Fruit fly (Drosophila melanogaster) whole organism, embryonic: ENCODE measurements around the gene Trl.

ENCODE experiments used
- Atf-2 ChIP-seq: fragments of 200-800 bp; sonication (Bioruptor generic); optimal IDR thresholded peaks from 2 replicates; lab custom pipeline; 2016; ENCODE audit warnings: missing biosample characterization, missing genetic modification characterization
- B-H1 ChIP-seq: fragments of 200-800 bp; sonication (Bioruptor generic); IDR thresholded peaks from 3 replicates; pipeline ENCODE4 v1.3.6; 2022; ENCODE audit warnings: missing biosample characterization, missing genetic modification characterization
- Blimp-1 ChIP-seq: fragments of 200-800 bp; sonication (Bioruptor generic); optimal IDR thresholded peaks from 3 replicates; lab custom pipeline; 2018; ENCODE audit warnings: missing biosample characterization, missing genetic modification characterization, mild to moderate bottlenecking, moderate library complexity, missing genetic modification reagents
- CG10431 ChIP-seq: fragments of 200-800 bp; sonication (Bioruptor generic); optimal IDR thresholded peaks from 3 replicates; lab custom pipeline; 2018; ENCODE audit warnings: missing biosample characterization, mild to moderate bottlenecking, missing genetic modification characterization
- CG14014 ChIP-seq: fragments of 200-800 bp; sonication (Bioruptor generic); IDR thresholded peaks from 2 replicates; pipeline ENCODE4 v1.3.6; 2022; ENCODE audit warnings: missing biosample characterization, missing genetic modification characterization
- CG15073 ChIP-seq: fragments of 200-800 bp; sonication (Bioruptor generic); optimal IDR thresholded peaks from 2 replicates; lab custom pipeline; 2016; ENCODE audit warnings: missing biosample characterization, missing genetic modification characterization
- CG1529 ChIP-seq: fragments of 200-800 bp; sonication (Bioruptor generic); optimal IDR thresholded peaks from 3 replicates; lab custom pipeline; 2018; ENCODE audit warnings: missing biosample characterization, missing genetic modification characterization
- CG15479 ChIP-seq: fragments of 200-800 bp; sonication (Bioruptor generic); optimal IDR thresholded peaks from 3 replicates; lab custom pipeline; 2019; ENCODE audit warnings: missing biosample characterization, mild to moderate bottlenecking, missing genetic modification characterization, moderate library complexity
- CG15601 ChIP-seq: fragments of 200-800 bp; sonication (Bioruptor generic); optimal IDR thresholded peaks from 3 replicates; lab custom pipeline; 2019; ENCODE audit warnings: missing biosample characterization, mild to moderate bottlenecking, missing genetic modification characterization, moderate library complexity
- CG17385 ChIP-seq: fragments of 200-800 bp; sonication (Bioruptor generic); optimal IDR thresholded peaks from 3 replicates; lab custom pipeline; 2018; ENCODE audit warnings: missing biosample characterization, mild to moderate bottlenecking, missing genetic modification characterization
- CG17829 ChIP-seq: fragments of 200-800 bp; optimal IDR thresholded peaks from 2 replicates; lab custom pipeline; 2019; ENCODE audit warnings: missing biosample characterization, mild to moderate bottlenecking, missing genetic modification characterization, moderate library complexity
- CG2202 ChIP-seq: fragments of 200-800 bp; sonication (Bioruptor generic); optimal IDR thresholded peaks from 2 replicates; lab custom pipeline; 2018; ENCODE audit warnings: missing biosample characterization, mild to moderate bottlenecking, missing genetic modification characterization
- CG31224 ChIP-seq: fragments of 200-800 bp; sonication (Bioruptor generic); IDR thresholded peaks from 2 replicates; pipeline ENCODE4 v1.3.6; 2022; ENCODE audit warnings: missing biosample characterization, missing genetic modification characterization
- CG31388 ChIP-seq: fragments of 200-800 bp; sonication (Bioruptor generic); optimal IDR thresholded peaks from 2 replicates; lab custom pipeline; 2016; ENCODE audit warnings: missing biosample characterization, missing genetic modification characterization
- CG32772 ChIP-seq: fragments of 200-800 bp; sonication (Bioruptor generic); IDR thresholded peaks from 2 replicates; pipeline ENCODE4 v1.3.6; 2022; ENCODE audit warnings: missing biosample characterization, missing genetic modification characterization
- CG4617 ChIP-seq: fragments of 200-800 bp; sonication (Bioruptor generic); optimal IDR thresholded peaks from 3 replicates; lab custom pipeline; 2016; ENCODE audit warnings: missing biosample characterization, missing genetic modification characterization, borderline replicate concordance
- CG9876 ChIP-seq: fragments of 200-800 bp; sonication (Bioruptor generic); optimal IDR thresholded peaks from 2 replicates; lab custom pipeline; 2016; ENCODE audit warnings: missing biosample characterization, missing genetic modification characterization
- CHES-1-like ChIP-seq: fragments of 200-800 bp; sonication (Bioruptor generic); optimal IDR thresholded peaks from 2 replicates; lab custom pipeline; 2016; ENCODE audit warnings: missing biosample characterization, missing genetic modification characterization
- CTCF ChIP-seq: fragments of 200-800 bp; sonication (Bioruptor generic); optimal IDR thresholded peaks from 2 replicates; lab custom pipeline; 2017; ENCODE audit warnings: missing biosample characterization, mild to moderate bottlenecking, missing genetic modification characterization, moderate library complexity
- D ChIP-seq, 2 experiments: fragments of 200-800 bp in 1 of 2; fragments of >200 bp in 1 of 2; sonication (Bioruptor generic) in 1 of 2; optimal IDR thresholded peaks; 2 replicates in 1 of 2; 3 replicates in 1 of 2; lab custom pipeline; 2017; ENCODE audit warnings: mild to moderate bottlenecking in 1 of 2, missing biosample characterization in 1 of 2, missing genetic modification characterization in 1 of 2, missing genetic modification reagents in 1 of 2
- D19B ChIP-seq: fragments of 200-800 bp; sonication (Bioruptor generic); optimal IDR thresholded peaks from 2 replicates; lab custom pipeline; 2017; ENCODE audit warnings: missing biosample characterization, mild to moderate bottlenecking, missing genetic modification characterization
- Dad ChIP-seq: fragments of 200-800 bp; sonication (Bioruptor generic); optimal IDR thresholded peaks from 3 replicates; lab custom pipeline; 2016; ENCODE audit warnings: missing biosample characterization, missing genetic modification characterization
- Doc3 ChIP-seq: fragments of 200-800 bp; sonication (Bioruptor generic); IDR thresholded peaks from 3 replicates; pipeline ENCODE4 v1.3.6; 2022; ENCODE audit warnings: missing biosample characterization, missing genetic modification characterization; ENCODE audit not compliant: partially characterized antibody
- E2f1 ChIP-seq: fragments of 200-800 bp; sonication (Bioruptor generic); IDR thresholded peaks from 2 replicates; pipeline ENCODE4 v1.3.6; 2022; ENCODE audit warnings: missing biosample characterization, missing genetic modification characterization
- Eip74EF ChIP-seq, 2 experiments: fragments of 200-800 bp in 1 of 2; fragments of >200 bp in 1 of 2; sonication (Bioruptor generic) in 1 of 2; optimal IDR thresholded peaks; 2 replicates each; lab custom pipeline; 2017 to 2019; ENCODE audit warnings: missing biosample characterization in 2 of 2, missing genetic modification characterization in 2 of 2, mild to moderate bottlenecking in 1 of 2, moderate library complexity in 1 of 2
- H2.0 ChIP-seq: fragments of 200-800 bp; sonication (Bioruptor generic); IDR thresholded peaks from 2 replicates; pipeline ENCODE4 v1.3.6; 2022; ENCODE audit warnings: missing biosample characterization, missing genetic modification characterization
- HLH3B ChIP-seq: fragments of 200-800 bp; sonication (Bioruptor generic); IDR thresholded peaks from 2 replicates; pipeline ENCODE4 v1.3.6; 2022; ENCODE audit warnings: missing biosample characterization, missing genetic modification characterization
- Lpt ChIP-seq: fragments of >200 bp; optimal IDR thresholded peaks from 2 replicates; lab custom pipeline; 2018; ENCODE audit warnings: missing biosample characterization, missing genetic modification characterization
- Nf-YB ChIP-seq: fragments of 200-800 bp; sonication (Bioruptor generic); optimal IDR thresholded peaks from 3 replicates; lab custom pipeline; 2019; ENCODE audit warnings: missing biosample characterization, mild to moderate bottlenecking, missing genetic modification characterization, moderate library complexity
- PHDP ChIP-seq: fragments of 200-800 bp; sonication (Bioruptor generic); optimal IDR thresholded peaks from 3 replicates; lab custom pipeline; 2018; ENCODE audit warnings: missing biosample characterization, mild to moderate bottlenecking, missing genetic modification characterization, moderate library complexity
- Scr ChIP-seq: fragments of 200-800 bp; sonication (Bioruptor generic); IDR thresholded peaks from 2 replicates; pipeline ENCODE4 v1.3.6; 2022; ENCODE audit warnings: missing biosample characterization, missing genetic modification characterization; ENCODE audit not compliant: partially characterized antibody
- Sin3A ChIP-seq: fragments of >200 bp; optimal IDR thresholded peaks from 2 replicates; lab custom pipeline; 2018
- az2 ChIP-seq: fragments of 200-800 bp; sonication (Bioruptor generic); optimal IDR thresholded peaks from 3 replicates; lab custom pipeline; 2016; ENCODE audit warnings: missing biosample characterization, missing genetic modification characterization
- chinmo ChIP-seq: fragments of 200-800 bp; sonication (Bioruptor generic); IDR thresholded peaks from 4 replicates; pipeline ENCODE4 v1.3.6; 2022; ENCODE audit warnings: missing biosample characterization, missing genetic modification characterization; ENCODE audit not compliant: partially characterized antibody
- chm ChIP-seq: fragments of 200-800 bp; sonication (Bioruptor generic); IDR thresholded peaks from 2 replicates; pipeline ENCODE4 v1.3.6; 2022; ENCODE audit warnings: missing biosample characterization, missing genetic modification characterization
- gcm2 ChIP-seq: fragments of 200-800 bp; sonication (Bioruptor generic); optimal IDR thresholded peaks from 2 replicates; lab custom pipeline; 2016; ENCODE audit warnings: missing biosample characterization, missing genetic modification characterization
- gem ChIP-seq: fragments of 200-800 bp; sonication (Bioruptor generic); optimal IDR thresholded peaks from 2 replicates; lab custom pipeline; 2019; ENCODE audit warnings: missing biosample characterization, mild to moderate bottlenecking, missing genetic modification characterization, moderate library complexity
- gfzf ChIP-seq: fragments of 200-800 bp; sonication (Bioruptor generic); optimal IDR thresholded peaks from 2 replicates; lab custom pipeline; 2016; ENCODE audit warnings: missing biosample characterization, mild to moderate bottlenecking, missing genetic modification characterization, moderate library complexity
- grau ChIP-seq: fragments of 200-800 bp; optimal IDR thresholded peaks from 3 replicates; lab custom pipeline; 2019; ENCODE audit warnings: missing biosample characterization, mild to moderate bottlenecking, missing genetic modification characterization, moderate library complexity
- hth ChIP-seq: fragments of >200 bp; optimal IDR thresholded peaks from 2 replicates; lab custom pipeline; 2017; ENCODE audit warnings: inconsistent platforms
- insv ChIP-seq, 2 experiments: fragments of 200-800 bp; sonication (Bioruptor generic); optimal IDR thresholded peaks; 3 replicates each; lab custom pipeline; 2016 to 2018; ENCODE audit warnings: missing biosample characterization in 2 of 2, missing genetic modification characterization in 2 of 2
- inv ChIP-seq: fragments of 200-800 bp; sonication (Bioruptor generic); IDR thresholded peaks from 2 replicates; pipeline ENCODE4 v1.3.6; 2022; ENCODE audit warnings: missing biosample characterization, missing genetic modification characterization; ENCODE audit not compliant: partially characterized antibody
- kay ChIP-seq: fragments of 200-800 bp; sonication (Bioruptor generic); optimal IDR thresholded peaks from 2 replicates; lab custom pipeline; 2016; ENCODE audit warnings: missing biosample characterization, missing genetic modification characterization
- nerfin-2 ChIP-seq: fragments of 200-800 bp; sonication (Bioruptor generic); IDR thresholded peaks from 2 replicates; pipeline ENCODE4 v1.3.6; 2022; ENCODE audit warnings: missing biosample characterization, missing genetic modification characterization; ENCODE audit not compliant: partially characterized antibody
- phol ChIP-seq: fragments of 200-800 bp; sonication (Bioruptor generic); optimal IDR thresholded peaks from 3 replicates; lab custom pipeline; 2018; ENCODE audit warnings: missing biosample characterization, mild to moderate bottlenecking, missing genetic modification characterization, moderate library complexity
- prd ChIP-seq, 3 experiments: fragments of >200 bp in 2 of 3; fragments of 200-800 bp in 1 of 3; sonication (Bioruptor generic) in 1 of 3; optimal IDR thresholded peaks in 2 of 3; IDR thresholded peaks in 1 of 3; 2 replicates in 2 of 3; 3 replicates in 1 of 3; pipeline versions ENCODE4 v1.3.6 to Lab custom; 2017 to 2022; ENCODE audit warnings: missing biosample characterization in 1 of 3, missing genetic modification characterization in 1 of 3
- stc ChIP-seq: fragments of 200-800 bp; sonication (Bioruptor generic); IDR thresholded peaks from 2 replicates; pipeline ENCODE4 v1.3.6; 2022; ENCODE audit warnings: missing biosample characterization, missing genetic modification characterization
- usp ChIP-seq: fragments of >200 bp; optimal IDR thresholded peaks from 2 replicates; lab custom pipeline; 2017; ENCODE audit warnings: missing biosample characterization, missing genetic modification characterization
- wor ChIP-seq: fragments of 200-800 bp; sonication (Bioruptor generic); IDR thresholded peaks from 2 replicates; pipeline ENCODE4 v1.3.6; 2022; ENCODE audit warnings: missing biosample characterization, missing genetic modification characterization

Trl gene

DNA sequence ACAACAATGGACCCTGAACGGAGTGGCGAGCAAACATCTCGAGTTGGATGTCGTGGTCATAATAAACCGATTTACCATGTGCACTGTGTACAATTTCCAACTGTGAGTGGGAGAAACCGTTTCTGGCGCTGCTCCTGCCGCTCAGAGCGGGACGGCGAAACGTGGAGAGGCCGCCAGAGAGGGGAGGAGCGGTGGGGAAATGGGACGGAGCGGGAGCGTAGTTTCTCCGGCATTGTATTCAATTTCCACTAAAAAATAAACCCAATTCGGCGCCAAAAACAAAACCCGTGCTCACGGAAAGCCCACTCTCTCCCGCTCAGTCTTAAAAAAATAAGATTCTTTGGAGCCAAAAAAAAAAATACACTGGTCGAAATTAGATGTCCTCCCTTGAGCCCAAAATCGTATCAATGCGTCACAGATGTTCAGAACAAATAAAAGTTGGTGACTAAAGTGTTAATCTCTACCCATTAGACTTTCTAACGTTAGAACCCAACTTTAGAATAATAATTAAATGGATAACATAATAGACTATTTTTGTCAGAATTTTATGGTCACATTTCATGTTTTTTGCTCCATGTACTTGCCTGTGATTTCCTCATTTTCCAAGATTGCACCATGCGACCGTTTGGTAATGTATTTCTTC is 744 bp downstream of the Trl start (continued):
- peak; percentile 38; the same call in 1 of the 3 replicates for TF ChIP-seq B-H1 (GFP tag; lab: Robert Waterston, UW)
- peak; percentile 11; the same call in 1 of the 2 replicates for TF ChIP-seq inv (GFP tag; lab: Robert Waterston, UW)
- peak; percentile 10 for TF ChIP-seq CG4617
- TF ChIP-seq insv (GFP tag; optimal IDR thresholded peaks at IDR 0.05; lab: Kevin White, UChicago) = no peak
- TF ChIP-seq CG9876 (GFP tag; lab: Kevin White, UChicago) = no peak
- peak; percentile 34 for TF ChIP-seq Atf-2 (GFP tag; lab: Kevin White, UChicago)
- TF ChIP-seq Lpt (GFP tag; lab: Kevin White, UChicago) = no peak
- peak; percentile 57; the same call in 1 of the 2 replicates for TF ChIP-seq CG14014 (GFP tag; lab: Robert Waterston, UW)
- peak; percentile 16 for TF ChIP-seq CG2202 (tag; lab: Kevin White, UChicago)
- TF ChIP-seq phol (tag; lab: Kevin White, UChicago) = peak; percentile 72
- TF ChIP-seq CG32772 (GFP tag; lab: Robert Waterston, UW) = peak; percentile 62
- TF ChIP-seq CHES-1-like (GFP tag; lab: Kevin White, UChicago) = peak; percentile 36
- TF ChIP-seq CG15073 (GFP tag; lab: Kevin White, UChicago) = peak; percentile 13
- TF ChIP-seq CG15479 (GFP tag; lab: Kevin White, UChicago) = no peak
- no peak for TF ChIP-seq hth
- peak; percentile 29 for TF ChIP-seq CG10431 (GFP tag; lab: Kevin White, UChicago)
- peak; percentile 55; the same call in 1 of the 2 replicates for TF ChIP-seq H2.0
- peak; percentile 42 for TF ChIP-seq Dad (GFP tag; lab: Kevin White, UChicago)
- TF ChIP-seq Doc3 (GFP tag; lab: Robert Waterston, UW) = no peak
- TF ChIP-seq D19B (GFP tag; lab: Kevin White, UChicago) = peak; percentile 1
- TF ChIP-seq CG31224 (GFP tag; lab: Robert Waterston, UW) = no peak
- TF ChIP-seq CG31388 (GFP tag; lab: Kevin White, UChicago) = no peak
- no peak for TF ChIP-seq Scr (GFP tag; lab: Robert Waterston, UW)
- TF ChIP-seq grau (tag; lab: Kevin White, UChicago) = peak; percentile 67
- peak; percentile 6; the same call in 1 of the 2 replicates for TF ChIP-seq chm (GFP tag; lab: Robert Waterston, UW)
- peak; percentile 30; the same call in 1 of the 2 replicates for TF ChIP-seq nerfin-2
- peak; percentile 73 for TF ChIP-seq stc
- TF ChIP-seq Eip74EF (GFP tag; optimal IDR thresholded peaks at IDR 0.05; lab: Kevin White, UChicago) = peak in 1 of 2 experiments; percentile 55
- TF ChIP-seq az2 = peak; percentile 71
- no peak for TF ChIP-seq prd (optimal IDR thresholded peaks at IDR 0.05; lab: Kevin White, UChicago)
- TF ChIP-seq prd (GFP tag; IDR thresholded peaks at IDR 0.05; lab: Robert Waterston, UW) = peak; percentile 74
- TF ChIP-seq PHDP (tag; lab: Kevin White, UChicago) = peak; percentile 81
- TF ChIP-seq kay (GFP tag; lab: Kevin White, UChicago) = peak; percentile 59
- no peak for TF ChIP-seq D (optimal IDR thresholded peaks at IDR 0.05; lab: Kevin White, UChicago)
- no peak for TF ChIP-seq D (GFP tag; optimal IDR thresholded peaks at IDR 0.05; lab: Kevin White, UChicago)
- TF ChIP-seq Nf-YB (GFP tag; lab: Kevin White, UChicago) = peak; percentile 19
- peak; percentile 75 for TF ChIP-seq Blimp-1 (GFP tag; lab: Kevin White, UChicago)
- peak; percentile 69 for TF ChIP-seq E2f1 (GFP tag; lab: Robert Waterston, UW)
- peak; percentile 88 for TF ChIP-seq gem (tag; lab: Kevin White, UChicago)
- TF ChIP-seq CG17385 (GFP tag; lab: Kevin White, UChicago) = peak; percentile 60
- peak; percentile 38 for TF ChIP-seq CG17829 (tag; lab: Kevin White, UChicago)
- peak; percentile 88; the same call in 2 of the 4 replicates for TF ChIP-seq chinmo (GFP tag; lab: Robert Waterston, UW)
- TF ChIP-seq wor (GFP tag; lab: Robert Waterston, UW) = peak; percentile 43; the same call in 1 of the 2 replicates
- peak; percentile 65 for TF ChIP-seq HLH3B
- TF ChIP-seq CG15601 (tag; lab: Kevin White, UChicago) = peak; percentile 55
- no peak for TF ChIP-seq CTCF
- peak; percentile 54 for TF ChIP-seq gcm2 (GFP tag; lab: Kevin White, UChicago)
- TF ChIP-seq usp (GFP tag; lab: Kevin White, UChicago) = no peak
- peak; percentile 5 for TF ChIP-seq gfzf
- peak; percentile 14 for TF ChIP-seq CG1529
- no peak for TF ChIP-seq Sin3A
